Worm (Caenorhabditis elegans) whole organism, late embryonic: ENCODE data around the gene C06B3.6.

ENCODE experiments used
- C38D4.7 ChIP-seq: fragments of 200-800 bp; sonication (Bioruptor generic); optimal IDR thresholded peaks from 2 replicates; lab custom pipeline; 2018; ENCODE audit warnings: mild to moderate bottlenecking, missing genetic modification characterization, moderate library complexity, missing compliant biosample characterization
- K02D7.2 ChIP-seq: sonication (generic microtip); optimal IDR thresholded peaks from 2 replicates; lab custom pipeline; 2017; ENCODE audit warnings: mild to moderate bottlenecking, missing genetic modification characterization, missing compliant biosample characterization
- K09A11.1 ChIP-seq: sonication (generic microtip); optimal IDR thresholded peaks from 2 replicates; lab custom pipeline; 2017; ENCODE audit warnings: antibody characterized with exemption, mild to moderate bottlenecking, missing genetic modification characterization, missing compliant biosample characterization; ENCODE audit not compliant: insufficient read depth
- Y22D7AL.16 ChIP-seq: sonication (generic microtip); optimal IDR thresholded peaks from 2 replicates; lab custom pipeline; 2016; ENCODE audit warnings: missing genetic modification characterization, missing compliant biosample characterization
- ama-1 ChIP-seq: fragments of 150-350 bp; optimal IDR thresholded peaks from 2 replicates; lab custom pipeline; 2014
- ceh-18 ChIP-seq: sonication (generic microtip); optimal IDR thresholded peaks from 2 replicates; lab custom pipeline; 2016; ENCODE audit warnings: missing genetic modification characterization, missing compliant biosample characterization
- ceh-19 ChIP-seq: fragments of 200-800 bp; sonication (Bioruptor generic); optimal IDR thresholded peaks from 2 replicates; lab custom pipeline; 2018; ENCODE audit warnings: mild to moderate bottlenecking, missing genetic modification characterization, missing compliant biosample characterization
- ceh-2 ChIP-seq: sonication (generic microtip); optimal IDR thresholded peaks from 2 replicates; lab custom pipeline; 2016; ENCODE audit warnings: missing genotype, missing genetic modification characterization, missing compliant biosample characterization
- ceh-24 ChIP-seq: sonication (generic microtip); optimal IDR thresholded peaks from 2 replicates; lab custom pipeline; 2016; ENCODE audit warnings: mild to moderate bottlenecking, missing genetic modification characterization, missing compliant biosample characterization
- ceh-45 ChIP-seq: fragments of 200-800 bp; sonication (Bioruptor generic); IDR thresholded peaks from 2 replicates; pipeline ENCODE4 v1.3.6; 2022; ENCODE audit warnings: missing genetic modification reagents, missing genetic modification characterization, missing compliant biosample characterization
- ceh-48 ChIP-seq: sonication (generic microtip); optimal IDR thresholded peaks from 2 replicates; lab custom pipeline; 2016; ENCODE audit warnings: missing genetic modification characterization, inconsistent platforms, missing compliant biosample characterization
- che-1 ChIP-seq: sonication (generic microtip); optimal IDR thresholded peaks from 2 replicates; lab custom pipeline; 2016; ENCODE audit warnings: mild to moderate bottlenecking, missing genetic modification characterization, missing compliant biosample characterization
- elt-2 ChIP-seq: sonication (generic microtip); optimal IDR thresholded peaks from 2 replicates; lab custom pipeline; 2016; ENCODE audit warnings: missing genetic modification reagents, missing genetic modification characterization, missing compliant biosample characterization
- ets-4 ChIP-seq: sonication (generic microtip); optimal IDR thresholded peaks from 2 replicates; lab custom pipeline; 2016; ENCODE audit warnings: missing genetic modification characterization, missing compliant biosample characterization
- fkh-10 ChIP-seq: fragments of 150-350 bp; optimal IDR thresholded peaks from 2 replicates; lab custom pipeline; 2014; ENCODE audit warnings: missing biosample characterization, missing genetic modification reagents, missing genetic modification characterization
- fkh-6 ChIP-seq: sonication (generic microtip); optimal IDR thresholded peaks from 2 replicates; lab custom pipeline; 2016; ENCODE audit warnings: missing genetic modification characterization, missing compliant biosample characterization
- hlh-15 ChIP-seq: sonication (generic microtip); optimal IDR thresholded peaks from 2 replicates; lab custom pipeline; 2016; ENCODE audit warnings: missing genetic modification characterization, missing compliant biosample characterization
- hlh-30 ChIP-seq: sonication (generic microtip); optimal IDR thresholded peaks from 2 replicates; lab custom pipeline; 2017; ENCODE audit warnings: antibody characterized with exemption, missing genetic modification characterization, missing compliant biosample characterization; ENCODE audit not compliant: insufficient read depth
- hlh-6 ChIP-seq: sonication (generic microtip); optimal IDR thresholded peaks from 2 replicates; lab custom pipeline; 2016; ENCODE audit warnings: missing genotype, missing genetic modification characterization, missing compliant biosample characterization
- madf-2 ChIP-seq: sonication (generic microtip); optimal IDR thresholded peaks from 2 replicates; lab custom pipeline; 2017; ENCODE audit warnings: missing genetic modification characterization, missing compliant biosample characterization
- nfya-1 ChIP-seq: sonication (generic microtip); optimal IDR thresholded peaks from 2 replicates; lab custom pipeline; 2017; ENCODE audit warnings: missing genetic modification characterization, mild to moderate bottlenecking, missing compliant biosample characterization, antibody characterized with exemption, moderate library complexity
- nhr-11 ChIP-seq: fragments of 150-350 bp; optimal IDR thresholded peaks from 2 replicates; lab custom pipeline; 2014; ENCODE audit warnings: missing biosample characterization, missing genetic modification characterization
- npax-4 ChIP-seq: sonication (generic microtip); optimal IDR thresholded peaks from 2 replicates; lab custom pipeline; 2016; ENCODE audit warnings: missing genetic modification characterization, missing compliant biosample characterization
- odd-2 ChIP-seq: sonication (generic microtip); optimal IDR thresholded peaks from 2 replicates; lab custom pipeline; 2017; ENCODE audit warnings: antibody characterized with exemption, mild to moderate bottlenecking, missing genetic modification characterization, missing compliant biosample characterization
- pag-3 ChIP-seq: sonication (generic microtip); optimal IDR thresholded peaks from 2 replicates; lab custom pipeline; 2016; ENCODE audit warnings: missing compliant biosample characterization, missing genetic modification characterization, borderline replicate concordance
- ref-2 ChIP-seq: sonication (generic microtip); optimal IDR thresholded peaks from 2 replicates; lab custom pipeline; 2016; ENCODE audit warnings: missing genetic modification characterization, missing compliant biosample characterization
- sox-2 ChIP-seq: fragments of 200-800 bp; sonication (Bioruptor generic); IDR thresholded peaks from 2 replicates; pipeline ENCODE4 v1.3.6; 2022; ENCODE audit warnings: missing genetic modification reagents, missing genetic modification characterization, missing compliant biosample characterization
- sox-4 ChIP-seq: sonication (generic microtip); optimal IDR thresholded peaks from 2 replicates; lab custom pipeline; 2017; ENCODE audit warnings: mild to moderate bottlenecking, missing genetic modification characterization, inconsistent platforms, missing compliant biosample characterization
- tbx-2 ChIP-seq: sonication (generic microtip); optimal IDR thresholded peaks from 2 replicates; lab custom pipeline; 2016; ENCODE audit warnings: missing genetic modification characterization, missing compliant biosample characterization
- tbx-7 ChIP-seq: sonication (generic microtip); optimal IDR thresholded peaks from 2 replicates; lab custom pipeline; 2016; ENCODE audit warnings: missing genotype, missing genetic modification characterization, missing compliant biosample characterization
- ttx-3 ChIP-seq: sonication (generic microtip); optimal IDR thresholded peaks from 2 replicates; lab custom pipeline; 2016; ENCODE audit warnings: missing genetic modification reagents, missing genetic modification characterization, missing compliant biosample characterization
- unc-42 ChIP-seq: sonication (generic microtip); optimal IDR thresholded peaks from 2 replicates; lab custom pipeline; 2016; ENCODE audit warnings: missing genotype, missing genetic modification characterization, missing compliant biosample characterization
- unc-86 ChIP-seq: sonication (generic microtip); optimal IDR thresholded peaks from 2 replicates; lab custom pipeline; 2016; ENCODE audit warnings: missing genetic modification characterization, missing compliant biosample characterization
- zip-5 ChIP-seq: sonication (generic microtip); optimal IDR thresholded peaks from 2 replicates; lab custom pipeline; 2016; ENCODE audit warnings: missing genetic modification characterization, missing compliant biosample characterization
- ztf-16 ChIP-seq: sonication (generic microtip); optimal IDR thresholded peaks from 2 replicates; lab custom pipeline; 2017; ENCODE audit warnings: missing genetic modification characterization, missing compliant biosample characterization

The C06B3.6 gene

DNA sequence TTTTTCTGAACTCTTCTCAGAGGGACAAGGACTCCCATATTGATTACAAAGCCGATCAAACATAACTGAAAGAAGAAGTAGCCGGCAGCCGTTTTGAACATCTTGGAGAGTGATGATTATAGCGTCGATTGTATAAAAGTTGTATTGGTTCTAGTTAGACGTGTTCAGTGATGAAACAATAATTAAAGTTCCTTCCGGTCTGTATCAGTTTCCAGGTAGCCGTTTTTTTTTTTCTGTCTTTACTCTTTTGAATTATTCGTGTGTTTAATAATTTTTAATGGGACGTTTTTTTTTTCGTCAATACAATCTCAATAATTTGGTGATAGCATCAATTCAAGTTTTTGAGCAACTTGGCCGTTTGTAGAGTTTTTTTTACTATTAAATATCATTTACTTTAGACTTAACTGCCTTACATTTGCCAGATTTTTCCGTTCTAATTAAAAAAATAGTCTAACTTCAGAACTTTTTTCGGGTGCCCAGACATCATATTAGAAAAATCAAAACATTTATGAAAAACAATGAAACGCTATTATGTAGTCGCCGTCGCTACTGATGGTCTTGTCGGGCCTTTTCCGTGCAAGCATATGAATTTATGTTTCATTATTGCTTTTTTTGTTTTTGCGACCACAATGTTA lies 37.7 kb upstream of the C06B3.6 start, which contains the start of the genes srx-10 and clec-226:
Gene srx-10, minus strand, starts transcription at position 101 of the 635 bp plus-strand sequence.
Gene clec-226, plus strand, starts transcription at position 585 of the 635 bp plus-strand sequence.
- TF ChIP-seq ceh-24: no peak
- TF ChIP-seq hlh-15: no peak
- TF ChIP-seq C38D4.7: no peak
- TF ChIP-seq ttx-3: no peak
- TF ChIP-seq fkh-10 (GFP tag; lab: Kevin White, UChicago): no peak
- TF ChIP-seq tbx-2 (tag; lab: Kevin White, UChicago): no peak
- TF ChIP-seq nhr-11 (tag; lab: Kevin White, UChicago): no peak
- TF ChIP-seq tbx-7 (tag; lab: Kevin White, UChicago): no peak
- TF ChIP-seq pag-3 (tag; lab: Kevin White, UChicago): no peak
- no peak for TF ChIP-seq unc-86 (tag; lab: Kevin White, UChicago)
- TF ChIP-seq ceh-2 (tag; lab: Kevin White, UChicago): no peak
- no peak for TF ChIP-seq ama-1 (lab: Kevin White, UChicago)
- no peak for TF ChIP-seq K02D7.2
- no peak for TF ChIP-seq sox-2
- no peak for TF ChIP-seq K09A11.1 (tag; lab: Kevin White, UChicago)
- no peak for TF ChIP-seq ceh-45 (GFP tag; lab: Robert Waterston, UW)
- no peak for TF ChIP-seq odd-2 (tag; lab: Kevin White, UChicago)
- TF ChIP-seq ztf-16: no peak

DNA sequence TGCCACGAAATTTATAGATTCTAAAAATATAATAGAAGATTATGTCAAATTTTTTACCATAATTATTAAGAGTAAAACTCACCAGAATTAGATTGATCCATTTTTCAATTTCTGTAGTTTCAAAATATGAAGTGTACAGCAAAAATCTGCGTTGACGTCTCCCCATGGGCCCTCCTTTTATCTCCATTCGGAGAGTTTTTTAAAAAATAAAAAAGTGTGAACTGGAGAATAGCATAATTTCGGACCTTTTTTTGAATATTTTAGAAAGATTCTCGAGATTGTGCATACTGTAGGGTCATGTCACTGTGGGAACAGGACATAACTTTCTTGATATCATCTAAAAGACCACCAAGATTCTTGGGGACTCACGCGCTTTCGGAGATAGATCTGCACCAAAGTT lies 33.3 kb upstream of the C06B3.6 start, which contains the start of gene dpr-1:
Gene dpr-1, minus strand, starts transcription at position 101 of the 400 bp plus-strand sequence.
- TF ChIP-seq nfya-1 (no peak), fkh-6 (tag; lab: Kevin White, UChicago) (no peak), zip-5 (tag; lab: Kevin White, UChicago) (no peak), ceh-19 (GFP tag; lab: Kevin White, UChicago) (no peak), npax-4 (no peak), Y22D7AL.16 (tag; lab: Kevin White, UChicago) (no peak), sox-4 (tag; lab: Kevin White, UChicago) (no peak), ztf-16 (no peak), che-1 (no peak), ceh-48 (tag; lab: Kevin White, UChicago) (no peak), unc-42 (tag; lab: Kevin White, UChicago) (no peak), K02D7.2 (no peak), hlh-30 (no peak)
- TF ChIP-seq, all 69 proteins: peak for 0

DNA sequence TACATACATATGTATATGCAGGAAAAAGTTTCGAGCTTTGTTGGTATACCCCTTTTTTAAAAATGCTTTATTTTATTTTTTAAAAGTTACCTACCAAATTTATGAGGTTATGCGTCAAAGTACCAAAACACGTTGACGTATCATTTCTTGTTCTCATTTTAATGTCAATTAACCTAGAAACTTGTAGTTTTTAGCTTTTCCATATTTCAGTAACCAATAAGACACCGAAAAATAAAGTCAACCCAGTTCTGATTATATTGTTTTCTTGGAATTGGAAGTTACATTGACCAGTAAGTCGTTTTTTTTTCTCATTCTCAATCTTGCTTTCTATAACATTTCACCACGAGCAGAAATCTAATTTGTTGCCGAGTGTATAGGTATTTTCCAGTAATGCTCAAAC lies 28.1 kb upstream of the C06B3.6 start, which contains the start of gene srw-145:
Gene srw-145, plus strand, starts transcription at position 301 of the 400 bp plus-strand sequence.
- no peak for TF ChIP-seq hlh-6
- TF ChIP-seq madf-2 (tag; lab: Kevin White, UChicago): no peak
- TF ChIP-seq fkh-10 (GFP tag; lab: Kevin White, UChicago): no peak
- TF ChIP-seq ceh-48 (tag; lab: Kevin White, UChicago): no peak
- TF ChIP-seq sox-4 (tag; lab: Kevin White, UChicago): no peak
- no peak for TF ChIP-seq elt-2
- TF ChIP-seq, all 69 proteins: peak for 0

DNA sequence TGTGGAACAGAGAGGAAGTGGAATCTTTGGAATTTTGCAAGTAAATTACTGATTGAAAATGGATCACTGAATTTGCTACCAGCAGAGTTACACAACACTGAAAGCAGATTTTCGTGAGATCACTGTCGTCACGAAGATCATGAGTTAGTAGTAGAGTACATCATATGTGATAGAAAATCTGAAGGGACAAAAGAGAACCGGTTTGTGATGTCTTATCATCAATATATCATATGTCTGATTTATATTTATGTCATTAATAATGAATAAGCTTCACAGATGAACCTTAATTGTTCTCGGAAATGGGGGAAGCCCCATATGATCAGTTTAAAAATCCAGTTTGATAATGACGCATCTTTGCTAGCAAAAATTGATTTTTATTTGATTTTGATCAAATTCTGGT lies 27.3 kb upstream of the C06B3.6 start:
- no peak for TF ChIP-seq ceh-48 (tag; lab: Kevin White, UChicago)
- no peak for TF ChIP-seq Y22D7AL.16 (tag; lab: Kevin White, UChicago)
- no peak for TF ChIP-seq ceh-18 (tag; lab: Kevin White, UChicago)
- no peak for TF ChIP-seq ets-4 (tag; lab: Kevin White, UChicago)
- no peak for TF ChIP-seq unc-86 (tag; lab: Kevin White, UChicago)
- TF ChIP-seq ref-2 (tag; lab: Kevin White, UChicago): no peak
